Worm (Caenorhabditis elegans) whole organism, L2 larva: Measurements from ENCODE around the gene asna-1.

ENCODE experiments used
- C34F6.9 ChIP-seq: fragments of 150-350 bp; optimal IDR thresholded peaks from 2 replicates; lab custom pipeline; 2014; ENCODE audit warnings: missing biosample characterization, missing genetic modification characterization
- F13H6.1 ChIP-seq: sonication (generic microtip); optimal IDR thresholded peaks from 2 replicates; lab custom pipeline; 2016; ENCODE audit warnings: missing genetic modification characterization, missing compliant biosample characterization
- R02D3.7 ChIP-seq: fragments of 150-350 bp; optimal IDR thresholded peaks from 2 replicates; lab custom pipeline; 2014; ENCODE audit warnings: missing biosample characterization, missing genetic modification characterization
- Y55F3AM.14 ChIP-seq: fragments of 200-800 bp; sonication (Bioruptor generic); optimal IDR thresholded peaks from 2 replicates; lab custom pipeline; 2018; ENCODE audit warnings: mild to moderate bottlenecking, missing genetic modification characterization, missing compliant biosample characterization
- ZK546.5 ChIP-seq: sonication (generic microtip); optimal IDR thresholded peaks from 2 replicates; lab custom pipeline; 2017; ENCODE audit warnings: missing biosample characterization, missing genetic modification characterization
- alr-1 ChIP-seq: fragments of 150-350 bp; optimal IDR thresholded peaks from 2 replicates; lab custom pipeline; 2014; ENCODE audit warnings: missing biosample characterization, missing genetic modification characterization
- aly-2 ChIP-seq: fragments of 150-350 bp; optimal IDR thresholded peaks from 2 replicates; lab custom pipeline; 2014; ENCODE audit warnings: missing biosample characterization, missing genetic modification characterization
- ama-1 ChIP-seq: fragments of 150-350 bp; optimal IDR thresholded peaks from 2 replicates; lab custom pipeline; 2018; ENCODE audit warnings: inconsistent platforms
- blmp-1 ChIP-seq: sonication (generic microtip); optimal IDR thresholded peaks from 2 replicates; lab custom pipeline; 2017; ENCODE audit warnings: missing genetic modification characterization, mild to moderate bottlenecking, missing compliant biosample characterization, antibody characterized with exemption, moderate library complexity; ENCODE audit not compliant: insufficient read depth
- ceh-16 ChIP-seq: fragments of 150-350 bp; optimal IDR thresholded peaks from 2 replicates; lab custom pipeline; 2014; ENCODE audit warnings: missing biosample characterization, missing genetic modification characterization
- ceh-82 ChIP-seq: fragments of 150-350 bp; optimal IDR thresholded peaks from 2 replicates; lab custom pipeline; 2014; ENCODE audit warnings: missing biosample characterization, missing genetic modification characterization
- crh-2 ChIP-seq: sonication (generic microtip); optimal IDR thresholded peaks from 2 replicates; lab custom pipeline; 2017; ENCODE audit warnings: missing biosample characterization, missing genetic modification characterization
- dmd-4 ChIP-seq: sonication (generic microtip); optimal IDR thresholded peaks from 2 replicates; lab custom pipeline; 2017; ENCODE audit warnings: missing biosample characterization, missing genetic modification characterization
- egl-27 ChIP-seq: sonication (generic microtip); optimal IDR thresholded peaks from 3 replicates; lab custom pipeline; 2017; ENCODE audit warnings: missing biosample characterization, missing genetic modification reagents, missing genetic modification characterization
- elt-1 ChIP-seq: fragments of 150-350 bp; optimal IDR thresholded peaks from 2 replicates; lab custom pipeline; 2014; ENCODE audit warnings: missing biosample characterization, missing genetic modification characterization
- elt-3 ChIP-seq: sonication (generic microtip); optimal IDR thresholded peaks from 2 replicates; lab custom pipeline; 2017; ENCODE audit warnings: missing biosample characterization, missing genetic modification characterization
- fos-1 ChIP-seq: fragments of 150-350 bp; optimal IDR thresholded peaks from 2 replicates; lab custom pipeline; 2014; ENCODE audit warnings: missing biosample characterization, missing genetic modification characterization
- gmeb-1 ChIP-seq: fragments of 150-350 bp; optimal IDR thresholded peaks from 2 replicates; lab custom pipeline; 2014; ENCODE audit warnings: missing biosample characterization, missing genetic modification characterization
- lin-11 ChIP-seq: fragments of 150-350 bp; sonication (generic microtip); optimal IDR thresholded peaks from 2 replicates; lab custom pipeline; 2014; ENCODE audit warnings: missing biosample characterization, missing genetic modification characterization, inconsistent platforms, mixed read lengths
- lin-13 ChIP-seq: fragments of 150-350 bp; optimal IDR thresholded peaks from 2 replicates; lab custom pipeline; 2014; ENCODE audit warnings: missing biosample characterization, missing genetic modification reagents, missing genetic modification characterization
- lin-39 ChIP-seq: fragments of 150-350 bp; optimal IDR thresholded peaks from 2 replicates; lab custom pipeline; 2014; ENCODE audit warnings: missing biosample characterization, missing genetic modification reagents, missing genetic modification characterization
- lsy-2 ChIP-seq, 2 experiments: fragments of 150-350 bp in 1 of 2; sonication (generic microtip) in 1 of 2; optimal IDR thresholded peaks; 2 replicates each; lab custom pipeline; 2014 to 2017; ENCODE audit warnings: missing biosample characterization in 2 of 2, missing genetic modification characterization in 2 of 2
- mab-5 ChIP-seq: fragments of 150-350 bp; optimal IDR thresholded peaks from 2 replicates; lab custom pipeline; 2014; ENCODE audit warnings: missing biosample characterization, missing genetic modification characterization
- mbf-1 ChIP-seq: sonication (generic microtip); optimal IDR thresholded peaks from 2 replicates; lab custom pipeline; 2017; ENCODE audit warnings: missing biosample characterization, missing genetic modification characterization
- mdl-1 ChIP-seq, 2 experiments: fragments of 150-350 bp in 1 of 2; sonication (generic microtip) in 1 of 2; optimal IDR thresholded peaks; 2 replicates each; lab custom pipeline; 2017; ENCODE audit warnings: missing biosample characterization in 2 of 2, missing genetic modification characterization in 2 of 2
- nhr-10 ChIP-seq: sonication (generic microtip); optimal IDR thresholded peaks from 2 replicates; lab custom pipeline; 2017; ENCODE audit warnings: missing biosample characterization, missing genetic modification characterization
- nhr-11 ChIP-seq: fragments of 150-350 bp; optimal IDR thresholded peaks from 2 replicates; lab custom pipeline; 2014; ENCODE audit warnings: missing biosample characterization, missing genetic modification characterization
- nhr-12 ChIP-seq: fragments of 150-350 bp; optimal IDR thresholded peaks from 2 replicates; lab custom pipeline; 2014; ENCODE audit warnings: missing biosample characterization, missing genetic modification characterization
- nhr-129 ChIP-seq: fragments of 150-350 bp; optimal IDR thresholded peaks from 2 replicates; lab custom pipeline; 2014; ENCODE audit warnings: missing biosample characterization, missing genetic modification characterization
- nhr-21 ChIP-seq: fragments of 150-350 bp; optimal IDR thresholded peaks from 2 replicates; lab custom pipeline; 2014; ENCODE audit warnings: missing biosample characterization, missing genetic modification characterization
- nhr-23 ChIP-seq: fragments of 150-350 bp; optimal IDR thresholded peaks from 2 replicates; lab custom pipeline; 2014; ENCODE audit warnings: missing biosample characterization, missing genetic modification reagents, missing genetic modification characterization
- nhr-237 ChIP-seq: fragments of 150-350 bp; optimal IDR thresholded peaks from 2 replicates; lab custom pipeline; 2014; ENCODE audit warnings: missing biosample characterization, missing genetic modification characterization
- nhr-25 ChIP-seq: fragments of 150-350 bp; sonication (generic microtip); optimal IDR thresholded peaks from 3 replicates; lab custom pipeline; 2014; ENCODE audit warnings: missing biosample characterization, missing genetic modification characterization
- nhr-6 ChIP-seq: fragments of 150-350 bp; optimal IDR thresholded peaks from 2 replicates; lab custom pipeline; 2014; ENCODE audit warnings: missing biosample characterization, missing genetic modification characterization
- nhr-77 ChIP-seq: fragments of 150-350 bp; optimal IDR thresholded peaks from 2 replicates; lab custom pipeline; 2014; ENCODE audit warnings: missing biosample characterization, missing genetic modification characterization
- peb-1 ChIP-seq: fragments of 150-350 bp; optimal IDR thresholded peaks from 2 replicates; lab custom pipeline; 2014; ENCODE audit warnings: missing biosample characterization, missing genetic modification characterization
- sem-4 ChIP-seq: fragments of 150-350 bp; optimal IDR thresholded peaks from 2 replicates; lab custom pipeline; 2014; ENCODE audit warnings: missing biosample characterization, missing genetic modification reagents, missing genetic modification characterization
- skn-1 ChIP-seq: sonication (generic microtip); optimal IDR thresholded peaks from 2 replicates; lab custom pipeline; 2017; ENCODE audit warnings: missing biosample characterization, missing genetic modification characterization
- sma-3 ChIP-seq: sonication (generic microtip); optimal IDR thresholded peaks from 2 replicates; lab custom pipeline; 2016; ENCODE audit warnings: missing genetic modification reagents, missing genetic modification characterization, missing compliant biosample characterization
- sma-9 ChIP-seq, 2 experiments: fragments of 150-350 bp in 1 of 2; sonication (generic microtip) in 1 of 2; optimal IDR thresholded peaks; 2 replicates each; lab custom pipeline; 2014 to 2016; ENCODE audit warnings: missing genetic modification characterization in 2 of 2, mild to moderate bottlenecking in 1 of 2, missing biosample characterization in 1 of 2, missing compliant biosample characterization in 1 of 2, missing genetic modification reagents in 1 of 2, moderate library complexity in 1 of 2
- snpc-4 ChIP-seq: fragments of 150-350 bp; optimal IDR thresholded peaks from 2 replicates; lab custom pipeline; 2014; ENCODE audit warnings: missing biosample characterization, missing genetic modification characterization
- unc-39 ChIP-seq: fragments of 150-350 bp; optimal IDR thresholded peaks from 2 replicates; lab custom pipeline; 2014; ENCODE audit warnings: missing biosample characterization, missing genetic modification characterization
- unc-55 ChIP-seq: fragments of 150-350 bp; sonication (generic microtip); optimal IDR thresholded peaks from 3 replicates; lab custom pipeline; 2014; ENCODE audit warnings: missing biosample characterization, missing genetic modification reagents, missing genetic modification characterization
- unc-62 ChIP-seq: fragments of 150-350 bp; optimal IDR thresholded peaks from 2 replicates; lab custom pipeline; 2014; ENCODE audit warnings: missing biosample characterization, missing genetic modification reagents, missing genetic modification characterization
- zag-1 ChIP-seq: fragments of 150-350 bp; optimal IDR thresholded peaks from 2 replicates; lab custom pipeline; 2014; ENCODE audit warnings: missing biosample characterization, missing genetic modification characterization
- ztf-1 ChIP-seq: fragments of 200-800 bp; sonication (Bioruptor generic); conservative IDR thresholded peaks from 2 replicates; pipeline ENCODE4 v1.3.6; 2022; ENCODE audit warnings: missing genetic modification characterization, missing compliant biosample characterization
- ztf-11 ChIP-seq: sonication (generic microtip); optimal IDR thresholded peaks from 2 replicates; lab custom pipeline; 2017; ENCODE audit warnings: missing biosample characterization, missing genetic modification characterization
- ztf-4 ChIP-seq: fragments of 150-350 bp; optimal IDR thresholded peaks from 2 replicates; lab custom pipeline; 2014; ENCODE audit warnings: missing biosample characterization, missing genetic modification characterization

The asna-1 gene

ce11 chrIII:8849507-8849906 lies 45.4 kb upstream of the asna-1 start, which contains the start of gene F44E2.8:
F44E2.8 (minus strand) TSS chrIII:8849877.
- TF ChIP-seq blmp-1 (tag; lab: Kevin White, UChicago), result no peak
- no peak for TF ChIP-seq ama-1
- TF ChIP-seq sma-3 (GFP tag; lab: Kevin White, UChicago), result no peak
- no peak for TF ChIP-seq mab-5
- no peak for TF ChIP-seq gmeb-1 (tag; lab: Kevin White, UChicago)
- no peak for TF ChIP-seq ztf-11 (tag; lab: Kevin White, UChicago)
- no peak for TF ChIP-seq crh-2 (tag; lab: Kevin White, UChicago)
- no peak for TF ChIP-seq nhr-21
- no peak for TF ChIP-seq nhr-25
- TF ChIP-seq lin-13, result no peak
- TF ChIP-seq nhr-129 (tag; lab: Kevin White, UChicago), result no peak
- TF ChIP-seq unc-55 (GFP tag; lab: Kevin White, UChicago), result no peak
- TF ChIP-seq egl-27 (tag; lab: Kevin White, UChicago), result no peak
- no peak for TF ChIP-seq unc-39 (tag; lab: Kevin White, UChicago)
- no peak for TF ChIP-seq fos-1 (tag; lab: Kevin White, UChicago)
- TF ChIP-seq skn-1 (tag; lab: Kevin White, UChicago), result no peak
- TF ChIP-seq nhr-12 (tag; lab: Kevin White, UChicago), result no peak
- TF ChIP-seq, all 48 proteins: peak for 0

- TF ChIP-seq F13H6.1 (tag; lab: Kevin White, UChicago), result no peak
- no peak for TF ChIP-seq ceh-82 (tag; lab: Kevin White, UChicago)
- no peak for TF ChIP-seq nhr-23 (tag; lab: Kevin White, UChicago)
- TF ChIP-seq elt-1, result no peak
- TF ChIP-seq sma-3 (GFP tag; lab: Kevin White, UChicago), result peak; percentile 60
- no peak for TF ChIP-seq nhr-12 (tag; lab: Kevin White, UChicago)
- TF ChIP-seq aly-2 (tag; lab: Kevin White, UChicago), result no peak
- TF ChIP-seq blmp-1 (tag; lab: Kevin White, UChicago), result no peak
- TF ChIP-seq peb-1, result no peak
- no peak for TF ChIP-seq lin-39 (tag; lab: Kevin White, UChicago)
- no peak for TF ChIP-seq nhr-25
- TF ChIP-seq fos-1 (tag; lab: Kevin White, UChicago), result peak; percentile 18
- peak; percentile 8 for TF ChIP-seq nhr-6 (tag; lab: Kevin White, UChicago)
- no peak for TF ChIP-seq Y55F3AM.14 (GFP tag; lab: Kevin White, UChicago)
- TF ChIP-seq ztf-4 (tag; lab: Kevin White, UChicago), result no peak
- TF ChIP-seq skn-1 (tag; lab: Kevin White, UChicago), result peak; percentile 7
- TF ChIP-seq lsy-2 (tag; optimal IDR thresholded peaks at IDR 0.05; lab: Kevin White, UChicago), result peak; percentile 45 to 84
- TF ChIP-seq egl-27 (tag; lab: Kevin White, UChicago), result no peak
- no peak for TF ChIP-seq ceh-16 (tag; lab: Kevin White, UChicago)
- no peak for TF ChIP-seq ZK546.5 (tag; lab: Kevin White, UChicago)
- TF ChIP-seq dmd-4 (tag; lab: Kevin White, UChicago), result no peak
- TF ChIP-seq nhr-237 (tag; lab: Kevin White, UChicago), result no peak
- peak; percentile 87 for TF ChIP-seq C34F6.9
- TF ChIP-seq lin-11, result peak; percentile 31
- peak; percentile 90 for TF ChIP-seq unc-55 (GFP tag; lab: Kevin White, UChicago)
- no peak for TF ChIP-seq ztf-1 (GFP tag; lab: Robert Waterston, UW)
- TF ChIP-seq mbf-1 (tag; lab: Kevin White, UChicago), result no peak
- TF ChIP-seq gmeb-1 (tag; lab: Kevin White, UChicago), result peak; percentile 91
- TF ChIP-seq alr-1 (tag; lab: Kevin White, UChicago), result no peak
- TF ChIP-seq zag-1, result no peak
- no peak for TF ChIP-seq nhr-10 (tag; lab: Kevin White, UChicago)
- TF ChIP-seq lin-13, result no peak
- TF ChIP-seq ama-1, result no peak
- no peak for TF ChIP-seq nhr-11 (tag; lab: Kevin White, UChicago)
- no peak for TF ChIP-seq mab-5
- no peak for TF ChIP-seq mdl-1 (tag; optimal IDR thresholded peaks at IDR 0.05; lab: Kevin White, UChicago)
- no peak for TF ChIP-seq nhr-21
- no peak for TF ChIP-seq ztf-11 (tag; lab: Kevin White, UChicago)
- no peak for TF ChIP-seq sem-4 (tag; lab: Kevin White, UChicago)
- TF ChIP-seq unc-62 (GFP tag; lab: Kevin White, UChicago), result no peak
- TF ChIP-seq unc-39 (tag; lab: Kevin White, UChicago), result no peak
- no peak for TF ChIP-seq elt-3 (tag; lab: Kevin White, UChicago)
- TF ChIP-seq snpc-4 (tag; lab: Kevin White, UChicago), result no peak
- TF ChIP-seq nhr-129 (tag; lab: Kevin White, UChicago), result peak; percentile 54
- TF ChIP-seq sma-9 (GFP tag; optimal IDR thresholded peaks at IDR 0.05; lab: Kevin White, UChicago), result peak; percentile 70
- TF ChIP-seq sma-9 (tag; optimal IDR thresholded peaks at IDR 0.05; lab: Kevin White, UChicago), result no peak
- TF ChIP-seq crh-2 (tag; lab: Kevin White, UChicago), result peak; percentile 50
- no peak for TF ChIP-seq nhr-77 (tag; lab: Kevin White, UChicago)
- TF ChIP-seq R02D3.7, result no peak
Observed at ce11 chrIII:8850482-8851047, 44.3 kb upstream of the asna-1 start, which contains the start of gene F44E2.9. F44E2.9 (minus strand) TSS chrIII:8850532.
